Worm (Caenorhabditis elegans): Measurements from ENCODE around the gene idi-1.

The idi-1 gene

ce11 chrIII:8130177-8130902 lies 38.8 kb downstream of the idi-1 start, which contains the start of the genes rpl-21 and C14B9.10 (continued):
- TF ChIP-seq nhr-67 (tag; optimal IDR thresholded peaks at IDR 0.05) (no peak), jun-1 (tag; optimal IDR thresholded peaks at IDR 0.05) (peak; percentile 35), fos-1 (tag; optimal IDR thresholded peaks at IDR 0.05) (no peak)

- peak; percentile 85 for TF ChIP-seq pha-4 (tag; optimal IDR thresholded peaks at IDR 0.05)
- no peak for TF ChIP-seq nhr-76 (tag; optimal IDR thresholded peaks at IDR 0.05)
Observed at ce11 chrIII:8132496-8132895, 41.0 kb downstream of the idi-1 start.

DNA sequence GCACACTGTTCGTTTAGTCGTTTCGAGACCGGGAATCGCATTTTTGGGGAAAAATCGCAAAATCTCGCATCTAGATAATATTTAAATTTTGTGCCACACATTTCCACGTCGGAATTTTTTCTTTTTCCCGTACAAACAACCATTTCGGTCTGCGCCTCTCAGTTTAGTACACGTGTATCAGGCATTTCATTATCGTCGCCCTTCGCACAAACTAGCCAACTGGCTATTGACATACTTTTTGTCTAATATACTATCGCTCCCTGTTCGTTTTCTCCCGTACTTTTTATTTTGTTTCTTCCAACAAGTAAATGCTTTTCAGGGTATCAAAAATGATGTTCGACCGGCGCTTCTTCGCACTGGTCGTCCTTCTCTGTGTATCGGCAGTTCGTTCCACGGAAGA lies 41.8 kb downstream of the idi-1 start, which contains the start of gene C14B9.2:
Gene C14B9.2, plus strand, starts transcription at position 320 of the 400 bp plus-strand sequence.
- TF ChIP-seq lin-39 (tag; optimal IDR thresholded peaks at IDR 0.05) (no peak), elt-2 (tag; optimal IDR thresholded peaks at IDR 0.05) (peak; percentile 20), pha-4 (tag; optimal IDR thresholded peaks at IDR 0.05) (peak; percentile 76)

ce11 chrIII:8136517-8137099 lies 45.1 kb downstream of the idi-1 start:
- TF ChIP-seq ceh-82 (tag; optimal IDR thresholded peaks at IDR 0.05) = no peak
- TF ChIP-seq tbx-2 (tag; optimal IDR thresholded peaks at IDR 0.05) = no peak
- TF ChIP-seq unc-39 (tag; optimal IDR thresholded peaks at IDR 0.05) = no peak
- no peak for TF ChIP-seq jun-1 (tag; optimal IDR thresholded peaks at IDR 0.05)
- TF ChIP-seq lin-15B (tag; optimal IDR thresholded peaks at IDR 0.05) = no peak
- no peak for TF ChIP-seq snpc-4 (tag; optimal IDR thresholded peaks at IDR 0.05)
- no peak for TF ChIP-seq egl-27 (tag; optimal IDR thresholded peaks at IDR 0.05)
- peak; percentile 16 for TF ChIP-seq elt-2 (tag; optimal IDR thresholded peaks at IDR 0.05)
- TF ChIP-seq pha-4 (tag; optimal IDR thresholded peaks at IDR 0.05) = peak; percentile 82
- no peak for TF ChIP-seq ZK546.5 (tag; optimal IDR thresholded peaks at IDR 0.05)
- TF ChIP-seq ceh-28 (tag; optimal IDR thresholded peaks at IDR 0.05) = peak; percentile 2
- TF ChIP-seq nhr-25 (tag; optimal IDR thresholded peaks at IDR 0.05) = no peak
- TF ChIP-seq unc-62 (GFP tag; optimal IDR thresholded peaks at IDR 0.05) = no peak
- TF ChIP-seq zag-1 (tag; optimal IDR thresholded peaks at IDR 0.05) = no peak
- no peak for TF ChIP-seq nhr-237 (tag; optimal IDR thresholded peaks at IDR 0.05)
- no peak for TF ChIP-seq nfya-1 (tag; optimal IDR thresholded peaks at IDR 0.05; ENCODE audit: insufficient read depth)
- no peak for TF ChIP-seq ceh-16 (tag; optimal IDR thresholded peaks at IDR 0.05)
- no peak for TF ChIP-seq mml-1 (tag; optimal IDR thresholded peaks at IDR 0.05)
- no peak for TF ChIP-seq nhr-12 (tag; optimal IDR thresholded peaks at IDR 0.05)
- no peak for TF ChIP-seq ztf-4 (tag; optimal IDR thresholded peaks at IDR 0.05)
- no peak for TF ChIP-seq nhr-28 (tag; optimal IDR thresholded peaks at IDR 0.05)
- TF ChIP-seq ama-1 (optimal IDR thresholded peaks at IDR 0.05) = no peak
- TF ChIP-seq sea-2 (GFP tag; optimal IDR thresholded peaks at IDR 0.05) = no peak
- TF ChIP-seq fkh-2 (tag; optimal IDR thresholded peaks at IDR 0.05) = no peak
- no peak for TF ChIP-seq nhr-77 (tag; optimal IDR thresholded peaks at IDR 0.05)
- peak; percentile 80 for TF ChIP-seq aly-2 (tag; optimal IDR thresholded peaks at IDR 0.05)

- TF ChIP-seq eor-1 (tag; optimal IDR thresholded peaks at IDR 0.05) (no peak), nhr-67 (tag; optimal IDR thresholded peaks at IDR 0.05) (no peak), pha-4 (tag; optimal IDR thresholded peaks at IDR 0.05) (peak; percentile 49)
Observed at ce11 chrIII:8137777-8138176, 46.3 kb downstream of the idi-1 start, which contains the start of gene hsp-12.2. Gene hsp-12.2, plus strand, starts transcription at chrIII:8138077.

DNA sequence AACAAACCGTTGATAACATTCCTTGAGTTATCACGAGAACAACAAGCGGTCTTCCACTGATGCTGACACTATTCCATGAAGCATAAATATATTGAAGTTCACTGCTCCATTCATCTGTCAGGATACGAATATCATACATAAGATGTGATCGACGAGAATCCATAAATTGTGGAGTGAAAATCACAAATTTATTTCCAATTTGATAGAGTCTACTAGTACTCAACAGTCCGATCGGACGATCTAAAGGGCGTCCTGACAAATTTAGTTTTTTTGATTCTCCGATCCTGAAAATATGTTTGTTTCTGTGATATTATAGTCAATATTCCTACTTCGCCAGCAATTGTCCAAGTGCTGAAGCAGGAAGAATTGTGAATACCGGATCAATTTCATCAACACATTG lies 50.7 kb downstream of the idi-1 start:
- TF ChIP-seq lin-15B (tag; optimal IDR thresholded peaks at IDR 0.05) (no peak), nhr-12 (tag; optimal IDR thresholded peaks at IDR 0.05) (no peak), unc-62 (GFP tag; optimal IDR thresholded peaks at IDR 0.05) (no peak), snpc-4 (tag; optimal IDR thresholded peaks at IDR 0.05) (no peak), pha-4 (tag; optimal IDR thresholded peaks at IDR 0.05) (no peak), egl-27 (tag; optimal IDR thresholded peaks at IDR 0.05) (no peak), nhr-23 (tag; optimal IDR thresholded peaks at IDR 0.05) (no peak), nhr-67 (tag; optimal IDR thresholded peaks at IDR 0.05) (no peak), nhr-76 (tag; optimal IDR thresholded peaks at IDR 0.05) (no peak), zag-1 (tag; optimal IDR thresholded peaks at IDR 0.05) (no peak), nfya-1 (tag; optimal IDR thresholded peaks at IDR 0.05; ENCODE audit: insufficient read depth) (no peak), ceh-82 (tag; optimal IDR thresholded peaks at IDR 0.05) (no peak), nhr-43 (tag; optimal IDR thresholded peaks at IDR 0.05; ENCODE audit: poor library complexity, severe bottlenecking) (no peak), nhr-25 (tag; optimal IDR thresholded peaks at IDR 0.05) (no peak), fkh-10 (GFP tag; optimal IDR thresholded peaks at IDR 0.05) (no peak)
